Fruit fly (Drosophila melanogaster) whole organism, wandering third instar larva: ENCODE measurements around the gene CG42828.

Source experiments
- Abd-B ChIP-seq: fragments of >200 bp; optimal IDR thresholded peaks from 2 replicates; lab custom pipeline; 2017; ENCODE audit warnings: missing biosample characterization, missing genetic modification characterization
- CG32264 ChIP-seq: fragments of 200-800 bp; sonication (Bioruptor generic); optimal IDR thresholded peaks from 2 replicates; lab custom pipeline; 2016; ENCODE audit warnings: missing biosample characterization, missing genetic modification characterization
- CG9705 ChIP-seq: fragments of 200-800 bp; sonication (Bioruptor generic); optimal IDR thresholded peaks from 2 replicates; lab custom pipeline; 2018; ENCODE audit warnings: missing biosample characterization, mild to moderate bottlenecking, missing genetic modification characterization
- CrebA ChIP-seq: fragments of 200-800 bp; sonication (Bioruptor generic); optimal IDR thresholded peaks from 2 replicates; lab custom pipeline; 2016; ENCODE audit warnings: missing biosample characterization, mild to moderate bottlenecking, missing genetic modification characterization, borderline replicate concordance
- Dfd ChIP-seq: fragments of >200 bp; optimal IDR thresholded peaks from 2 replicates; lab custom pipeline; 2017; ENCODE audit warnings: missing biosample characterization, missing genetic modification characterization
- Dif ChIP-seq: fragments of 200-275, 200-300 bp; sonication (Bioruptor generic); optimal IDR thresholded peaks from 2 replicates; lab custom pipeline; 2018; ENCODE audit warnings: missing biosample characterization, missing genetic modification characterization; ENCODE audit not compliant: partially characterized antibody
- GATAd ChIP-seq: sonication (Bioruptor generic); optimal IDR thresholded peaks from 2 replicates; lab custom pipeline; 2016; ENCODE audit warnings: missing biosample characterization, missing genetic modification characterization
- HLH106 ChIP-seq: fragments of 200-800 bp; optimal IDR thresholded peaks from 3 replicates; lab custom pipeline; 2019; ENCODE audit warnings: missing biosample characterization, mild to moderate bottlenecking, missing genetic modification characterization, moderate library complexity
- Hnf4 ChIP-seq: fragments of 200-800 bp; sonication (Bioruptor generic); optimal IDR thresholded peaks from 2 replicates; lab custom pipeline; 2016; ENCODE audit warnings: missing biosample characterization, mild to moderate bottlenecking, missing genetic modification characterization
- Hr78 ChIP-seq: fragments of >200 bp; optimal IDR thresholded peaks from 2 replicates; lab custom pipeline; 2017; ENCODE audit warnings: missing biosample characterization, missing genetic modification characterization
- Hr83 ChIP-seq: fragments of 200-300 bp; sonication (Bioruptor generic); optimal IDR thresholded peaks from 2 replicates; lab custom pipeline; 2016; ENCODE audit warnings: missing biosample characterization, mild to moderate bottlenecking, missing genetic modification characterization, moderate library complexity; ENCODE audit not compliant: poor library complexity, severe bottlenecking
- Jra ChIP-seq: sonication (Bioruptor generic); optimal IDR thresholded peaks from 2 replicates; lab custom pipeline; 2016; ENCODE audit warnings: missing biosample characterization, missing genetic modification characterization
- Mio ChIP-seq: sonication (Bioruptor generic); optimal IDR thresholded peaks from 2 replicates; lab custom pipeline; 2016; ENCODE audit warnings: missing biosample characterization, missing genetic modification characterization
- Myc ChIP-seq: fragments of >200 bp; optimal IDR thresholded peaks from 2 replicates; lab custom pipeline; 2017
- N ChIP-seq: fragments of >200 bp; optimal IDR thresholded peaks from 2 replicates; lab custom pipeline; 2018; ENCODE audit warnings: missing biosample characterization, missing external identifiers, missing genetic modification characterization
- OdsH ChIP-seq: fragments of 200-800 bp; sonication (Bioruptor generic); optimal IDR thresholded peaks from 2 replicates; lab custom pipeline; 2016; ENCODE audit warnings: missing biosample characterization, mild to moderate bottlenecking, missing genetic modification characterization
- Rel ChIP-seq, 2 experiments: fragments of 200-800 bp; sonication (Bioruptor generic) in 1 of 2; optimal IDR thresholded peaks; 2 replicates in 1 of 2; 3 replicates in 1 of 2; lab custom pipeline; 2016 to 2019; ENCODE audit warnings: mild to moderate bottlenecking in 2 of 2, missing biosample characterization in 2 of 2, missing genetic modification characterization in 2 of 2, moderate library complexity in 1 of 2
- Sp1 ChIP-seq: fragments of 200-800 bp; sonication (Bioruptor generic); optimal IDR thresholded peaks from 3 replicates; lab custom pipeline; 2019; ENCODE audit warnings: missing biosample characterization, mild to moderate bottlenecking, missing genetic modification characterization, moderate library complexity
- Vsx2 ChIP-seq: fragments of 200-300, 225-300 bp; sonication (Bioruptor generic); optimal IDR thresholded peaks from 2 replicates; lab custom pipeline; 2018; ENCODE audit warnings: missing biosample characterization, missing genetic modification characterization; ENCODE audit not compliant: partially characterized antibody
- br ChIP-seq: fragments of 200-800 bp; sonication (Bioruptor generic); optimal IDR thresholded peaks from 2 replicates; lab custom pipeline; 2016; ENCODE audit warnings: missing biosample characterization, missing genetic modification characterization
- brk ChIP-seq: fragments of 200-800 bp; sonication (Bioruptor generic); optimal IDR thresholded peaks from 2 replicates; lab custom pipeline; 2016; ENCODE audit warnings: missing biosample characterization, mild to moderate bottlenecking, missing genetic modification characterization
- dl ChIP-seq, 2 experiments: fragments of 175-275, 200-275 bp in 1 of 2; fragments of 200-275 bp in 1 of 2; sonication (Bioruptor generic); optimal IDR thresholded peaks; lab custom pipeline; 2018; ENCODE audit warnings: mild to moderate bottlenecking in 2 of 2, missing biosample characterization in 2 of 2, missing genetic modification characterization in 2 of 2, moderate library complexity in 2 of 2; ENCODE audit not compliant: partially characterized antibody in 2 of 2, insufficient read depth in 1 of 2
- dmrt93B ChIP-seq: fragments of 200-800 bp; sonication (Bioruptor generic); optimal IDR thresholded peaks from 2 replicates; lab custom pipeline; 2018; ENCODE audit warnings: missing biosample characterization, mild to moderate bottlenecking, missing genetic modification characterization
- dsf ChIP-seq: sonication (Bioruptor generic); optimal IDR thresholded peaks from 2 replicates; lab custom pipeline; 2016; ENCODE audit warnings: missing biosample characterization, missing genetic modification characterization, borderline replicate concordance
- ey ChIP-seq: fragments of 200-800 bp; sonication (Bioruptor generic); optimal IDR thresholded peaks from 2 replicates; lab custom pipeline; 2016; ENCODE audit warnings: missing biosample characterization, missing genetic modification characterization
- foxo ChIP-seq, 2 experiments: fragments of 200-800 bp; sonication (Bioruptor generic); optimal IDR thresholded peaks; 2 replicates in 1 of 2; 3 replicates in 1 of 2; lab custom pipeline; 2016 to 2017; ENCODE audit warnings: missing biosample characterization in 2 of 2, missing genetic modification characterization in 2 of 2
- fru ChIP-seq: fragments of 200-800 bp; sonication (Bioruptor generic); optimal IDR thresholded peaks from 3 replicates; lab custom pipeline; 2016; ENCODE audit warnings: missing biosample characterization, mild to moderate bottlenecking, missing genetic modification characterization
- h ChIP-seq: fragments of 200-800 bp; sonication (Bioruptor generic); optimal IDR thresholded peaks from 3 replicates; lab custom pipeline; 2016; ENCODE audit warnings: missing biosample characterization, mild to moderate bottlenecking, missing genetic modification characterization
- jim ChIP-seq: fragments of 175-275, 200-325 bp; sonication (Bioruptor generic); optimal IDR thresholded peaks from 2 replicates; lab custom pipeline; 2016; ENCODE audit warnings: missing biosample characterization, mild to moderate bottlenecking, missing genetic modification characterization
- lola ChIP-seq: fragments of >200 bp; optimal IDR thresholded peaks from 2 replicates; lab custom pipeline; 2017; ENCODE audit warnings: missing biosample characterization, missing genetic modification characterization
- pan ChIP-seq: fragments of >200 bp; optimal IDR thresholded peaks from 2 replicates; lab custom pipeline; 2017
- psq ChIP-seq: fragments of 200-800 bp; sonication (Bioruptor generic); optimal IDR thresholded peaks from 3 replicates; lab custom pipeline; 2017; ENCODE audit warnings: missing biosample characterization, mild to moderate bottlenecking, missing genetic modification characterization, moderate library complexity
- rgr ChIP-seq: fragments of 200-800 bp; sonication (Bioruptor generic); optimal IDR thresholded peaks from 3 replicates; lab custom pipeline; 2016; ENCODE audit warnings: missing biosample characterization, mild to moderate bottlenecking, missing genetic modification characterization
- sage ChIP-seq: fragments of 200-800 bp; sonication (Bioruptor generic); optimal IDR thresholded peaks from 2 replicates; lab custom pipeline; 2016; ENCODE audit warnings: missing biosample characterization, mild to moderate bottlenecking, missing genetic modification characterization
- sv ChIP-seq: fragments of 200-800 bp; sonication (Bioruptor generic); optimal IDR thresholded peaks from 3 replicates; lab custom pipeline; 2016; ENCODE audit warnings: missing biosample characterization, missing genetic modification characterization
- tai ChIP-seq: sonication (Bioruptor generic); optimal IDR thresholded peaks from 2 replicates; lab custom pipeline; 2016; ENCODE audit warnings: missing biosample characterization, missing genetic modification characterization
- usp ChIP-seq: fragments of >200 bp; optimal IDR thresholded peaks from 2 replicates; lab custom pipeline; 2017; ENCODE audit warnings: missing biosample characterization, missing genetic modification characterization
- woc ChIP-seq: sonication (Bioruptor generic); optimal IDR thresholded peaks from 2 replicates; lab custom pipeline; 2016; ENCODE audit warnings: missing biosample characterization, mild to moderate bottlenecking, missing genetic modification characterization

The CG42828 gene

dm6 chr3R:23373403-23373802 lies at the start of gene CG42828:
TSS of gene CG42828 (plus strand) at chr3R:23373703.
- no peak for TF ChIP-seq lola
- TF ChIP-seq Myc (lab: Kevin White, UChicago) = no peak
- TF ChIP-seq Hr83 = no peak
- TF ChIP-seq h (GFP tag; lab: Kevin White, UChicago) = no peak
- no peak for TF ChIP-seq GATAd
- TF ChIP-seq CrebA (GFP tag; lab: Kevin White, UChicago) = no peak
- TF ChIP-seq fru (GFP tag; lab: Kevin White, UChicago) = no peak
- TF ChIP-seq tai (GFP tag; lab: Kevin White, UChicago) = no peak

- TF ChIP-seq foxo (GFP tag; optimal IDR thresholded peaks at IDR 0.05; lab: Kevin White, UChicago) = no peak
- no peak for TF ChIP-seq Vsx2 (GFP tag; lab: Kevin White, UChicago)
- no peak for TF ChIP-seq jim
- no peak for TF ChIP-seq dl (GFP tag; optimal IDR thresholded peaks at IDR 0.05; lab: Kevin White, UChicago; ENCODE audit: insufficient read depth in 1 of 2, partially characterized antibody in 2 of 2)
- TF ChIP-seq usp (GFP tag; lab: Kevin White, UChicago) = no peak
- no peak for TF ChIP-seq HLH106 (tag; lab: Kevin White, UChicago)
- TF ChIP-seq Myc (lab: Kevin White, UChicago) = no peak
- no peak for TF ChIP-seq OdsH
- no peak for TF ChIP-seq N (GFP tag; lab: Kevin White, UChicago)
- TF ChIP-seq sv (GFP tag; lab: Kevin White, UChicago) = no peak
- TF ChIP-seq brk = no peak
- TF ChIP-seq psq = no peak
- no peak for TF ChIP-seq br (GFP tag; lab: Kevin White, UChicago)
- no peak for TF ChIP-seq woc
- TF ChIP-seq Mio (GFP tag; lab: Kevin White, UChicago) = no peak
- TF ChIP-seq rgr (GFP tag; lab: Kevin White, UChicago) = no peak
- no peak for TF ChIP-seq Hr83
Observed at dm6 chr3R:23325710-23326109, 47.8 kb upstream of the CG42828 start.

DNA sequence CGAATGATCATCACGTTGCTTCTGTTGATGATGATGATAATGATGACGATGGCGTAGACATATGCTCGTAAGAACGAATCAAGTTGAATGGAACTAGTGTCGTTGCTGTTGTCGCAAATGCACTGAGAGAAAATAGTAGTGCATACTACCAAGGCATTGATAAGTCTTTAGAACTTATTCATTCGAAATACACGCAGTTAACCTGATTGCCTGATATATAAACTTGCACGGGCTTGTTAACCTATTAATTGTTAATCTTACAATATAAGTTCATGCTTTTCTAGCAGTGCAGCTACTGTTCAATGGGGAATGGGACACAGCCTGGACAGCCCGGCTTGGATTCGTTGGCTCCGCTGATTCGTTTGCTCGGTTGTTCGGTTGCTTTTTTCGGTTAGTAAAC lies 47.2 kb upstream of the CG42828 start:
- no peak for TF ChIP-seq Rel (GFP tag; optimal IDR thresholded peaks at IDR 0.05; lab: Kevin White, UChicago)
- no peak for TF ChIP-seq Rel (tag; optimal IDR thresholded peaks at IDR 0.05; lab: Kevin White, UChicago)
- no peak for TF ChIP-seq jim
- TF ChIP-seq Vsx2 (GFP tag; lab: Kevin White, UChicago) = no peak
- no peak for TF ChIP-seq GATAd
- TF ChIP-seq sv (GFP tag; lab: Kevin White, UChicago) = peak; percentile 87
- peak; percentile 42 for TF ChIP-seq OdsH
- TF ChIP-seq HLH106 (tag; lab: Kevin White, UChicago) = peak; percentile 23
- TF ChIP-seq N (GFP tag; lab: Kevin White, UChicago) = no peak
- no peak for TF ChIP-seq dl (GFP tag; optimal IDR thresholded peaks at IDR 0.05; lab: Kevin White, UChicago; ENCODE audit: insufficient read depth in 1 of 2, partially characterized antibody in 2 of 2)
- TF ChIP-seq rgr (GFP tag; lab: Kevin White, UChicago) = peak; percentile 60
- peak; percentile 43 for TF ChIP-seq woc
- TF ChIP-seq CrebA (GFP tag; lab: Kevin White, UChicago) = no peak
- no peak for TF ChIP-seq Dfd (GFP tag; lab: Kevin White, UChicago)
- no peak for TF ChIP-seq Hr83
- TF ChIP-seq br (GFP tag; lab: Kevin White, UChicago) = peak; percentile 32
- peak; percentile 52 for TF ChIP-seq ey (GFP tag; lab: Kevin White, UChicago)
- peak; percentile 21 for TF ChIP-seq dmrt93B (GFP tag; lab: Kevin White, UChicago)
- TF ChIP-seq Sp1 (GFP tag; lab: Kevin White, UChicago) = peak; percentile 19
- TF ChIP-seq sage = no peak
- TF ChIP-seq foxo (GFP tag; optimal IDR thresholded peaks at IDR 0.05; lab: Kevin White, UChicago) = peak in 1 of 2 experiments; percentile 63
- no peak for TF ChIP-seq CG9705
- no peak for TF ChIP-seq lola
- no peak for TF ChIP-seq pan (lab: Kevin White, UChicago)
- TF ChIP-seq dsf = no peak
- TF ChIP-seq Myc (lab: Kevin White, UChicago) = no peak
- no peak for TF ChIP-seq Hr78 (GFP tag; lab: Kevin White, UChicago)
- peak; percentile 65 for TF ChIP-seq h (GFP tag; lab: Kevin White, UChicago)
- TF ChIP-seq Mio (GFP tag; lab: Kevin White, UChicago) = no peak
- TF ChIP-seq usp (GFP tag; lab: Kevin White, UChicago) = no peak
- TF ChIP-seq Dif = no peak
- TF ChIP-seq tai (GFP tag; lab: Kevin White, UChicago) = no peak
- TF ChIP-seq Hnf4 (GFP tag; lab: Kevin White, UChicago) = peak; percentile 36
- TF ChIP-seq Abd-B (GFP tag; lab: Kevin White, UChicago) = no peak
- TF ChIP-seq brk = no peak
- peak; percentile 70 for TF ChIP-seq fru (GFP tag; lab: Kevin White, UChicago)
- TF ChIP-seq psq = peak; percentile 33
- TF ChIP-seq Jra (GFP tag; lab: Kevin White, UChicago) = no peak
- no peak for TF ChIP-seq CG32264
